Fruit fly (Drosophila melanogaster): ENCODE results near the gene CG31156.

- no peak for TF ChIP-seq Dfd (GFP tag; optimal IDR thresholded peaks at IDR 0.05)
- TF ChIP-seq HLH106 (tag; optimal IDR thresholded peaks at IDR 0.05): peak; percentile 14
- peak; percentile 24 for TF ChIP-seq psq (GFP tag; optimal IDR thresholded peaks at IDR 0.05)
- no peak for TF ChIP-seq dsf (GFP tag; optimal IDR thresholded peaks at IDR 0.05; ENCODE audit: borderline replicate concordance)
- TF ChIP-seq Mio (GFP tag; optimal IDR thresholded peaks at IDR 0.05): no peak
- TF ChIP-seq Vsx2 (GFP tag; optimal IDR thresholded peaks at IDR 0.05; ENCODE audit: partially characterized antibody): no peak
- peak; percentile 29 for TF ChIP-seq Hnf4 (GFP tag; optimal IDR thresholded peaks at IDR 0.05)
- no peak for TF ChIP-seq ey (GFP tag; optimal IDR thresholded peaks at IDR 0.05)
- TF ChIP-seq Hr83 (GFP tag; optimal IDR thresholded peaks at IDR 0.05; ENCODE audit: poor library complexity, severe bottlenecking): peak; percentile 92
- no peak for TF ChIP-seq sage (GFP tag; optimal IDR thresholded peaks at IDR 0.05)
- TF ChIP-seq usp (GFP tag; optimal IDR thresholded peaks at IDR 0.05): no peak
- TF ChIP-seq sv (GFP tag; optimal IDR thresholded peaks at IDR 0.05): no peak
- peak; percentile 37 for TF ChIP-seq h (GFP tag; optimal IDR thresholded peaks at IDR 0.05)
Measured at dm6 chr3R:22635684-22636566, 22.5 kb upstream of the CG31156 start.
